Worm (Caenorhabditis elegans): Measurements from ENCODE around the gene B0285.6.

ce11 chrIII:4321399-4321798, 28.5 kb upstream of the B0285.6 start, which contains the start of gene H38K22.7:
- no peak for TF ChIP-seq mel-28 (tag; optimal IDR thresholded peaks at IDR 0.05; ENCODE audit: borderline replicate concordance)
- TF ChIP-seq nhr-90 (tag; optimal IDR thresholded peaks at IDR 0.05) = no peak
- no peak for TF ChIP-seq dox-1 (GFP tag; IDR thresholded peaks at IDR 0.05)
- TF ChIP-seq Y56A3A.18 (GFP tag; IDR thresholded peaks at IDR 0.05) = no peak
- no peak for TF ChIP-seq dpff-1 (tag; optimal IDR thresholded peaks at IDR 0.05)
- TF ChIP-seq hrde-1 (tag; optimal IDR thresholded peaks at IDR 0.05; ENCODE audit: borderline replicate concordance) = no peak
